Fruit fly (Drosophila melanogaster) whole organism, adult: Measurements from ENCODE around the gene CG17283.

Experiments used
- CG5204 ChIP-seq: fragments of 200-800 bp; sonication (Bioruptor generic); optimal IDR thresholded peaks from 2 replicates; lab custom pipeline; 2016; ENCODE audit warnings: missing biosample characterization, missing genetic modification characterization
- CG7101 ChIP-seq: fragments of 200-800 bp; sonication (Bioruptor generic); optimal IDR thresholded peaks from 2 replicates; lab custom pipeline; 2018; ENCODE audit warnings: missing biosample characterization, mild to moderate bottlenecking, missing genetic modification characterization, moderate library complexity
- bab1 ChIP-seq: fragments of 200-800 bp; sonication (Bioruptor generic); optimal IDR thresholded peaks from 3 replicates; lab custom pipeline; 2019; ENCODE audit warnings: missing biosample characterization, mild to moderate bottlenecking, missing genetic modification characterization, moderate library complexity
- ovo ChIP-seq: fragments of 200-800 bp; sonication (Bioruptor generic); optimal IDR thresholded peaks from 2 replicates; lab custom pipeline; 2016; ENCODE audit warnings: missing biosample characterization, missing genetic modification characterization
- pad ChIP-seq: fragments of 200-800 bp; sonication (Bioruptor generic); optimal IDR thresholded peaks from 3 replicates; lab custom pipeline; 2017; ENCODE audit warnings: missing biosample characterization, missing genetic modification characterization, mild to moderate bottlenecking, moderate library complexity, missing genetic modification reagents
- toe ChIP-seq: fragments of 200-800 bp; sonication (Bioruptor generic); optimal IDR thresholded peaks from 2 replicates; lab custom pipeline; 2016; ENCODE audit warnings: missing biosample characterization, missing genetic modification characterization

- TF ChIP-seq ovo (GFP tag; lab: Kevin White, UChicago) = no peak
- TF ChIP-seq bab1 (GFP tag; lab: Kevin White, UChicago) = no peak
- TF ChIP-seq CG5204 (GFP tag; lab: Kevin White, UChicago) = no peak
- TF ChIP-seq toe = no peak
- TF ChIP-seq CG7101 (tag; lab: Kevin White, UChicago) = no peak
- no peak for TF ChIP-seq pad
Measured at dm6 chr3R:17405009-17405408, 2.7 kb upstream of the CG17283 start, which contains the start of gene CG42823.
